Worm (Caenorhabditis elegans): ENCODE data around the gene F22E5.17.
"Not testable (repeated sequence)": the region's sequence is repeated elsewhere in the genome, so short reads cannot be mapped to it uniquely, and the experiment has no call there.

F22E5.17 gene

DNA sequence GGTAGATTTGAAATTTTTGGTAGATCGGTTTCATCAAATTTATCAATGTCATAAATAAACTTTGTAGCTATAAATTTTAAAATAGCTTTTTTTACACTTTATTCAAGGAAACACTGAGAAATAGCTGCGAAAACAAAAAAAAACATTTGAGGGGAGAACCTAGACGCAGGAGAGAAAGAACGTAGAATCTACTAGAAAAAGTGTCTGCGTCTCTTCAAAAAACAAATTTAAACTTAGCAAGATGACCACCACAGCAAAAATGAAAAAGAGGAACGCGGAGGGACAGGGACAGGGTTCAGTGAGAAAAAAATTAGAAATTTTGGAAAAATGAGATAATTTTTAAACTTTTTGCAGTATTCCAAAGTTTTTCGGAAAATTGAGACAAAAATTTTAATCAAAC is 28.8 kb upstream of the F22E5.17 start:
- TF ChIP-seq nhr-67 (tag; optimal IDR thresholded peaks at IDR 0.05) (no peak), nhr-237 (tag; optimal IDR thresholded peaks at IDR 0.05) (no peak), elt-2 (tag; optimal IDR thresholded peaks at IDR 0.05) (no peak), snpc-4 (tag; optimal IDR thresholded peaks at IDR 0.05) (peak; percentile 7), hmg-11 (tag; optimal IDR thresholded peaks at IDR 0.05) (peak; percentile 34), nfya-1 (tag; optimal IDR thresholded peaks at IDR 0.05; ENCODE audit: insufficient read depth) (peak; percentile 51), pha-4 (tag; optimal IDR thresholded peaks at IDR 0.05) (peak; percentile 43), elt-3 (tag; optimal IDR thresholded peaks at IDR 0.05) (no peak), nhr-23 (tag; optimal IDR thresholded peaks at IDR 0.05) (no peak), mdl-1 (tag; optimal IDR thresholded peaks at IDR 0.05) (no peak), skn-1 (tag; optimal IDR thresholded peaks at IDR 0.05) (no peak), nhr-43 (tag; optimal IDR thresholded peaks at IDR 0.05; ENCODE audit: poor library complexity, severe bottlenecking) (no peak), ceh-9 (tag; optimal IDR thresholded peaks at IDR 0.05) (no peak), daf-12 (tag; optimal IDR thresholded peaks at IDR 0.05) (no peak), egl-5 (tag; optimal IDR thresholded peaks at IDR 0.05) (no peak)

DNA sequence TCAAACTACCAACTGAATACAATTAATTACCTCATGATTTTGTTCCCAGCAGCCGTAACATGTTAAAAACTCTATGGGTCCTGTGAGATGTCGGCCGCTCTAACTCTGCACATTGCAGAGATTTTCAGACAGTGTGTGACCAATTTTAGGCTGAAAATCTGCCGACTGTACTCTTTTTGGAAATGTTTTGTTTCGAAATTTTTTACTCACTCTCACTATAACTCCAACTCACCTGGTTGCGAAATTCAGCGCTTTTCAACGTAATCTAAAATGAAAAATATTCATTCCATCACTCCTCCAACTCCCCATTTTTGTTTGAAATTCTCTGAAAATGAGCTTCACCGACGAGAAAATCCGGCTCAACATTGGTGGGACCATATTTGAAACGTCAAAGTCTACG is 28.3 kb upstream of the F22E5.17 start, which contains the start of the genes F22E5.13 and F22E5.6:
Gene F22E5.13 (minus strand): TSS at position 101 of the 400 bp plus-strand sequence.
Gene F22E5.6 (plus strand): TSS at position 297 of the 400 bp plus-strand sequence.
- TF ChIP-seq nhr-12 (tag; optimal IDR thresholded peaks at IDR 0.05), result no peak
- TF ChIP-seq zag-1 (tag; optimal IDR thresholded peaks at IDR 0.05), result no peak
- no peak for TF ChIP-seq unc-62 (GFP tag; optimal IDR thresholded peaks at IDR 0.05)
- no peak for TF ChIP-seq ZK546.5 (tag; optimal IDR thresholded peaks at IDR 0.05)
- TF ChIP-seq lsy-12 (tag; optimal IDR thresholded peaks at IDR 0.05), result no peak
- TF ChIP-seq hmg-11 (tag; optimal IDR thresholded peaks at IDR 0.05), result no peak
- TF ChIP-seq ceh-82 (tag; optimal IDR thresholded peaks at IDR 0.05), result no peak
- TF ChIP-seq jun-1 (tag; optimal IDR thresholded peaks at IDR 0.05), result no peak
- no peak for TF ChIP-seq nhr-76 (tag; optimal IDR thresholded peaks at IDR 0.05)
- no peak for TF ChIP-seq aly-2 (tag; optimal IDR thresholded peaks at IDR 0.05)

ce11 chrII:2656606-2657005 is 21.2 kb upstream of the F22E5.17 start, which contains the start of gene sri-47:
TSS of gene sri-47 (plus strand) at chrII:2656906.
- no peak for TF ChIP-seq sea-2 (GFP tag; optimal IDR thresholded peaks at IDR 0.05)
- TF ChIP-seq nhr-43 (tag; optimal IDR thresholded peaks at IDR 0.05; ENCODE audit: poor library complexity, severe bottlenecking), result no peak
- no peak for TF ChIP-seq snpc-4 (tag; optimal IDR thresholded peaks at IDR 0.05)
- TF ChIP-seq nhr-28 (tag; optimal IDR thresholded peaks at IDR 0.05), result no peak
- TF ChIP-seq unc-39 (tag; optimal IDR thresholded peaks at IDR 0.05), result no peak
- TF ChIP-seq lin-15B (tag; optimal IDR thresholded peaks at IDR 0.05), result no peak
- TF ChIP-seq nhr-12 (tag; optimal IDR thresholded peaks at IDR 0.05), result no peak
- no peak for TF ChIP-seq tbx-2 (tag; optimal IDR thresholded peaks at IDR 0.05)
- TF ChIP-seq ZK546.5 (tag; optimal IDR thresholded peaks at IDR 0.05), result no peak
- TF ChIP-seq lsy-12 (tag; optimal IDR thresholded peaks at IDR 0.05), result no peak
- TF ChIP-seq ceh-9 (tag; optimal IDR thresholded peaks at IDR 0.05), result no peak
- TF ChIP-seq mml-1 (tag; optimal IDR thresholded peaks at IDR 0.05), result no peak
- no peak for TF ChIP-seq nhr-11 (tag; optimal IDR thresholded peaks at IDR 0.05)
- TF ChIP-seq nhr-77 (tag; optimal IDR thresholded peaks at IDR 0.05), result no peak

DNA sequence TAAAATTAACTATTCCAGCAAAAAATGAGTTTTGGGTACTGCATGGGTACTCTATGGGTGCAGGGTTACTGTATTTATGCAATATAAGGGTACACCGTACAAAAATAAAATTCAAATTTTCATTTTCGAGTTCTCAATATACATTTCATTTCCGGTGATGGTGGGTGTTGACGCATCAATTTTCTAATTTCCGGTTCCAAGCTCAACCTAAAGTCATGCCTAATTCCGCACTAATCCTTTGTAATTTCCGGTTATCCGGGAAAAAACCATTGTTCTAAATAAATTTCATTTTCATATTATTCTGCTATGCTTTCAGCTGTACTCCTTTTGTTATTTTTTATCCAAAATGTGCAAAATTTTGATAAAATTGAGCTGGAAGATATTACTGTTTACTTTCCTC is 18.5 kb upstream of the F22E5.17 start, which contains the start of gene gcy-21:
Gene gcy-21 (plus strand): TSS at position 301 of the 400 bp plus-strand sequence.
- TF ChIP-seq ceh-28 (tag; optimal IDR thresholded peaks at IDR 0.05) (no peak), daf-12 (tag; optimal IDR thresholded peaks at IDR 0.05) (no peak), mdl-1 (tag; optimal IDR thresholded peaks at IDR 0.05) (no peak), nfya-1 (tag; optimal IDR thresholded peaks at IDR 0.05; ENCODE audit: insufficient read depth) (no peak)

- not testable (repeated sequence) for TF ChIP-seq snpc-4, pqm-1, skn-1 (tag; optimal IDR thresholded peaks at IDR 0.05)
Measured at ce11 chrII:2665081-2665480, 12.8 kb upstream of the F22E5.17 start, which contains the start of gene F22E5.2. TSS of gene F22E5.2 (plus strand) at chrII:2665381.
